Worm (Caenorhabditis elegans) whole organism, young adult: ENCODE measurements around the gene C01G6.9.

ENCODE experiments used
- B0336.3 ChIP-seq: fragments of 200-800 bp; sonication (Bioruptor generic); IDR thresholded peaks from 2 replicates; pipeline ENCODE4 v1.3.6; 2022; ENCODE audit warnings: missing genetic modification characterization, missing compliant biosample characterization
- C17E4.6 ChIP-seq: fragments of 200-800 bp; sonication (Bioruptor generic); IDR thresholded peaks from 2 replicates; pipeline ENCODE4 v1.3.6; 2022; ENCODE audit warnings: missing genetic modification reagents, missing genetic modification characterization, missing compliant biosample characterization
- D2030.7 ChIP-seq: fragments of 200-800 bp; sonication (Bioruptor generic); IDR thresholded peaks from 2 replicates; pipeline ENCODE4 v1.3.6; 2022; ENCODE audit warnings: missing genetic modification reagents, missing genetic modification characterization, missing compliant biosample characterization
- F10E7.11 ChIP-seq: sonication (generic microtip); optimal IDR thresholded peaks from 2 replicates; lab custom pipeline; 2017; ENCODE audit warnings: mild to moderate bottlenecking, missing genetic modification characterization, moderate library complexity, missing compliant biosample characterization
- F22D6.2 ChIP-seq: sonication (generic microtip); optimal IDR thresholded peaks from 2 replicates; lab custom pipeline; 2016; ENCODE audit warnings: mild to moderate bottlenecking, missing genetic modification characterization, missing compliant biosample characterization
- F49E8.2 ChIP-seq: sonication (generic microtip); optimal IDR thresholded peaks from 3 replicates; lab custom pipeline; 2017; ENCODE audit warnings: missing genetic modification characterization, mild to moderate bottlenecking, missing compliant biosample characterization, antibody characterized with exemption, moderate library complexity; ENCODE audit not compliant: insufficient read depth
- F55B11.4 ChIP-seq: sonication (generic microtip); optimal IDR thresholded peaks from 2 replicates; lab custom pipeline; 2016; ENCODE audit warnings: missing compliant biosample characterization, missing genetic modification characterization, borderline replicate concordance; ENCODE audit not compliant: insufficient read depth
- F57A8.1 ChIP-seq: fragments of 200-800 bp; sonication (Bioruptor generic); optimal IDR thresholded peaks from 2 replicates; lab custom pipeline; 2018; ENCODE audit warnings: mild to moderate bottlenecking, missing genetic modification characterization, moderate library complexity, missing compliant biosample characterization
- K11D2.4 ChIP-seq: fragments of 200-800 bp; sonication (Bioruptor generic); IDR thresholded peaks from 2 replicates; pipeline ENCODE4 v1.3.6; 2022; ENCODE audit warnings: missing genetic modification reagents, missing genetic modification characterization, missing compliant biosample characterization
- aptf-3 ChIP-seq: fragments of 200-800 bp; sonication (Bioruptor generic); IDR thresholded peaks from 2 replicates; pipeline ENCODE4 v1.3.6; 2022; ENCODE audit warnings: missing genetic modification characterization, missing compliant biosample characterization
- atf-7 ChIP-seq: sonication (generic microtip); optimal IDR thresholded peaks from 2 replicates; lab custom pipeline; 2017; ENCODE audit warnings: mild to moderate bottlenecking, missing genetic modification characterization, missing compliant biosample characterization
- attf-5 ChIP-seq: fragments of 200-800 bp; sonication (Bioruptor generic); optimal IDR thresholded peaks from 2 replicates; lab custom pipeline; 2018; ENCODE audit warnings: mild to moderate bottlenecking, missing genetic modification characterization, missing compliant biosample characterization
- bed-2 ChIP-seq: fragments of 200-800 bp; sonication (Bioruptor generic); IDR thresholded peaks from 2 replicates; pipeline ENCODE4 v1.3.6; 2022; ENCODE audit warnings: missing genetic modification reagents, missing genetic modification characterization, missing compliant biosample characterization
- ceh-100 ChIP-seq: fragments of 200-800 bp; sonication (Bioruptor generic); IDR thresholded peaks from 2 replicates; pipeline ENCODE4 v1.3.6; 2022; ENCODE audit warnings: missing genetic modification reagents, missing genetic modification characterization, missing compliant biosample characterization
- ceh-27 ChIP-seq: fragments of 200-800 bp; sonication (Bioruptor generic); optimal IDR thresholded peaks from 2 replicates; lab custom pipeline; 2018; ENCODE audit warnings: mild to moderate bottlenecking, missing genetic modification characterization, moderate library complexity, missing compliant biosample characterization
- ceh-40 ChIP-seq: fragments of 200-800 bp; sonication (Bioruptor generic); IDR thresholded peaks from 2 replicates; pipeline ENCODE4 v1.3.6; 2022; ENCODE audit warnings: missing genetic modification characterization, missing compliant biosample characterization
- ceh-79 ChIP-seq: sonication (generic microtip); optimal IDR thresholded peaks from 2 replicates; lab custom pipeline; 2017; ENCODE audit warnings: mild to moderate bottlenecking, missing genetic modification characterization, missing compliant biosample characterization
- ceh-91 ChIP-seq: fragments of 200-800 bp; sonication (Bioruptor generic); IDR thresholded peaks from 2 replicates; pipeline ENCODE4 v1.3.6; 2022; ENCODE audit warnings: missing genetic modification reagents, missing genetic modification characterization, missing compliant biosample characterization
- die-1 ChIP-seq: sonication (generic microtip); optimal IDR thresholded peaks from 2 replicates; lab custom pipeline; 2016; ENCODE audit warnings: missing genotype, mild to moderate bottlenecking, missing genetic modification characterization, missing compliant biosample characterization
- efl-1 ChIP-seq: fragments of 150-350 bp; optimal IDR thresholded peaks from 2 replicates; lab custom pipeline; 2014; ENCODE audit warnings: missing biosample characterization, missing genetic modification reagents, missing genetic modification characterization
- ekl-4 ChIP-seq: fragments of 200-800 bp; sonication (Bioruptor generic); IDR thresholded peaks from 2 replicates; pipeline ENCODE4 v1.3.6; 2022; ENCODE audit warnings: missing genetic modification reagents, missing genetic modification characterization, missing compliant biosample characterization
- fkh-3 ChIP-seq: sonication (generic microtip); optimal IDR thresholded peaks from 2 replicates; lab custom pipeline; 2016; ENCODE audit warnings: mild to moderate bottlenecking, missing genetic modification characterization, missing compliant biosample characterization
- hlh-12 ChIP-seq: sonication (generic microtip); optimal IDR thresholded peaks from 2 replicates; lab custom pipeline; 2016; ENCODE audit warnings: missing genetic modification characterization, missing compliant biosample characterization
- hmg-20 ChIP-seq: fragments of 200-800 bp; sonication (Bioruptor generic); IDR thresholded peaks from 2 replicates; pipeline ENCODE4 v1.3.6; 2022; ENCODE audit warnings: missing genetic modification reagents, missing genetic modification characterization, missing compliant biosample characterization
- hrde-1 ChIP-seq: sonication (generic microtip); optimal IDR thresholded peaks from 2 replicates; lab custom pipeline; 2016; ENCODE audit warnings: missing genetic modification characterization, mild to moderate bottlenecking, missing compliant biosample characterization, moderate library complexity, missing genotype, missing genetic modification reagents, borderline replicate concordance
- lin-54 ChIP-seq: fragments of 200-800 bp; sonication (Bioruptor generic); optimal IDR thresholded peaks from 2 replicates; lab custom pipeline; 2018; ENCODE audit warnings: mild to moderate bottlenecking, missing genetic modification characterization, missing compliant biosample characterization
- lsl-1 ChIP-seq: fragments of 200-800 bp; sonication (Bioruptor generic); optimal IDR thresholded peaks from 2 replicates; lab custom pipeline; 2018; ENCODE audit warnings: mild to moderate bottlenecking, missing genetic modification characterization, moderate library complexity, missing compliant biosample characterization
- lsy-27 ChIP-seq: sonication (generic microtip); optimal IDR thresholded peaks from 2 replicates; lab custom pipeline; 2017; ENCODE audit warnings: missing genetic modification characterization, mild to moderate bottlenecking, missing compliant biosample characterization, antibody characterized with exemption, missing genotype, borderline replicate concordance; ENCODE audit not compliant: insufficient read depth
- madf-10 ChIP-seq: sonication (generic microtip); optimal IDR thresholded peaks from 2 replicates; lab custom pipeline; 2016; ENCODE audit warnings: mild to moderate bottlenecking, missing genetic modification characterization, missing compliant biosample characterization
- madf-8 ChIP-seq: fragments of 200-800 bp; sonication (Bioruptor generic); conservative IDR thresholded peaks from 2 replicates; pipeline ENCODE4 v1.3.6; 2022; ENCODE audit warnings: missing genetic modification reagents, missing genetic modification characterization, missing compliant biosample characterization
- mes-4 ChIP-seq: sonication (generic microtip); optimal IDR thresholded peaks from 2 replicates; lab custom pipeline; 2016; ENCODE audit warnings: missing genotype, missing genetic modification characterization, missing compliant biosample characterization
- mxl-1 ChIP-seq: sonication (generic microtip); optimal IDR thresholded peaks from 2 replicates; lab custom pipeline; 2016; ENCODE audit warnings: missing genetic modification characterization, missing compliant biosample characterization
- nfya-1 ChIP-seq: sonication (generic microtip); optimal IDR thresholded peaks from 2 replicates; lab custom pipeline; 2017; ENCODE audit warnings: antibody characterized with exemption, missing compliant biosample characterization, missing genetic modification characterization, borderline replicate concordance; ENCODE audit not compliant: insufficient read depth
- nhr-120 ChIP-seq: fragments of 200-800 bp; sonication (Bioruptor generic); IDR thresholded peaks from 2 replicates; pipeline ENCODE4 v1.3.6; 2022; ENCODE audit warnings: missing genetic modification characterization, missing compliant biosample characterization
- nhr-179 ChIP-seq: sonication (generic microtip); optimal IDR thresholded peaks from 2 replicates; lab custom pipeline; 2016; ENCODE audit warnings: mild to moderate bottlenecking, missing genetic modification characterization, missing compliant biosample characterization
- rpc-1 ChIP-seq, 2 experiments: fragments of 150-350 bp in 1 of 2; sonication (generic microtip) in 1 of 2; optimal IDR thresholded peaks; 2 replicates each; lab custom pipeline; 2014 to 2018; ENCODE audit warnings: missing biosample characterization in 1 of 2, missing genetic modification characterization in 1 of 2, missing genetic modification reagents in 1 of 2, missing genotype in 1 of 2
- sea-2 ChIP-seq: fragments of 200-800 bp; sonication (Bioruptor generic); IDR thresholded peaks from 2 replicates; pipeline ENCODE4 v1.3.6; 2022; ENCODE audit warnings: missing genetic modification characterization, missing compliant biosample characterization
- snpc-1.3 ChIP-seq: sonication (generic microtip); optimal IDR thresholded peaks from 2 replicates; lab custom pipeline; 2017; ENCODE audit warnings: missing genetic modification characterization, mild to moderate bottlenecking, missing compliant biosample characterization, antibody characterized with exemption, moderate library complexity, missing genotype, missing genetic modification reagents; ENCODE audit not compliant: insufficient read depth
- unc-130 ChIP-seq: sonication (generic microtip); optimal IDR thresholded peaks from 2 replicates; lab custom pipeline; 2016; ENCODE audit warnings: missing genetic modification reagents, missing genetic modification characterization, missing compliant biosample characterization
- zim-3 ChIP-seq: sonication (generic microtip); optimal IDR thresholded peaks from 2 replicates; lab custom pipeline; 2017; ENCODE audit warnings: mild to moderate bottlenecking, missing genetic modification characterization, moderate library complexity, missing compliant biosample characterization
- ztf-26 ChIP-seq: sonication (generic microtip); optimal IDR thresholded peaks from 2 replicates; lab custom pipeline; 2017; ENCODE audit warnings: missing genetic modification characterization, missing compliant biosample characterization

Gene C01G6.9

DNA sequence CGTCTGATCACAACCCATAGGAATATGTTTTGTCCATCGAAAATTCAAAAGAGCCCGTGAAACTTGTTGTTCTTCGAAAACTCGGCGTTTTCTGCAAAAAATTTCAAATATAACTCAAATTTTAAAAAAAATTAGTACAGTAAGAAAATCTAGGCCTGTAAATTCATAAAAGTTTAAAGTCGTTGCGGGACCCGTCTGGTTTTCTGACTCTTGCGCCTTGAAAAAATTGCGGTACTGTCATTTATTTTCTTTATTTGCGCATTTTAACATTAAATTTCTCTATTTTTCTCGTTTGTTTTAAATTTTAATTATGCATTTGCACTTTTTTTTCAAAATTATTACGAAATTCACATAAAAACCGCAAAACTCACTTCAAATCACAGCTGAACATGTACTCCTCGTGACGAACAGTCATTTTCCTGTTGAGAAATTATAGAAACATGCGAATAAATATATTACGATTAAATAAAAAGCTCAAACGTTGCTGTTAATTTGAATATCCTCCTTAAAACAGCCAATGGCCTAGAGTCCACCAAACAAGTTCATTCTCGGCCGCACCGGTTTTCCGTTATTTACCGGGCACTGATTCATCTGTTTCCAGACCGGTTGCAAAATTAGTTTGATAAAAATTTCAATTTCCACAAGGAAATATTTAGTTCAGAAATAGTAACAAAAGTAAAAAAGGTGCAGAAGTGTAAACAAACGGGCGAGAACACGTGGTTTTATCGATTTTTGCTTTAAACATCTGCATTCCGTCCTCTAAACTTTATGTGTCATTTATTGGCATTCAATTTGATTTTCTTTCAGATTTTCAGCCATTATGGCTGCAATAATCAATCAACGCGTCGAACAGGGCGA lies 23.7 kb upstream of the C01G6.9 start, which contains the start of the genes csa-1 and wdfy-2 (continued):
- TF ChIP-seq ceh-91 (GFP tag; lab: Robert Waterston, UW), result no peak
- TF ChIP-seq fkh-3 (tag; lab: Kevin White, UChicago), result no peak
- no peak for TF ChIP-seq mxl-1 (tag; lab: Kevin White, UChicago)
- TF ChIP-seq bed-2 (GFP tag; lab: Robert Waterston, UW), result no peak
- peak; percentile 79 for TF ChIP-seq lsl-1 (GFP tag; lab: Kevin White, UChicago)
- TF ChIP-seq F55B11.4 (tag; lab: Kevin White, UChicago), result no peak
- TF ChIP-seq rpc-1 (optimal IDR thresholded peaks at IDR 0.05; lab: Kevin White, UChicago), result no peak
- TF ChIP-seq rpc-1 (tag; optimal IDR thresholded peaks at IDR 0.05; lab: Kevin White, UChicago), result no peak
- no peak for TF ChIP-seq ztf-26
- TF ChIP-seq hlh-12 (tag; lab: Kevin White, UChicago), result no peak
- no peak for TF ChIP-seq ceh-100
- no peak for TF ChIP-seq hmg-20 (GFP tag; lab: Robert Waterston, UW)
- peak; percentile 85 for TF ChIP-seq madf-8
- TF ChIP-seq F57A8.1 (GFP tag; lab: Kevin White, UChicago), result no peak
- no peak for TF ChIP-seq ekl-4 (GFP tag; lab: Robert Waterston, UW)
- TF ChIP-seq attf-5 (GFP tag; lab: Kevin White, UChicago), result no peak
- TF ChIP-seq unc-130 (GFP tag; lab: Kevin White, UChicago), result no peak
- no peak for TF ChIP-seq F49E8.2 (tag; lab: Kevin White, UChicago)
- TF ChIP-seq nhr-120 (GFP tag; lab: Robert Waterston, UW), result no peak
- no peak for TF ChIP-seq hrde-1 (tag; lab: Kevin White, UChicago)
- 0 out of 2 replicates have a peak, but pooled peaks have one; percentile 31 for TF ChIP-seq D2030.7 (GFP tag; lab: Robert Waterston, UW)
- no peak for TF ChIP-seq aptf-3 (GFP tag; lab: Robert Waterston, UW)
- TF ChIP-seq mes-4 (tag; lab: Kevin White, UChicago), result no peak
- TF ChIP-seq zim-3 (tag; lab: Kevin White, UChicago), result no peak
- no peak for TF ChIP-seq atf-7 (tag; lab: Kevin White, UChicago)
- TF ChIP-seq F10E7.11 (tag; lab: Kevin White, UChicago), result no peak
- no peak for TF ChIP-seq K11D2.4

DNA sequence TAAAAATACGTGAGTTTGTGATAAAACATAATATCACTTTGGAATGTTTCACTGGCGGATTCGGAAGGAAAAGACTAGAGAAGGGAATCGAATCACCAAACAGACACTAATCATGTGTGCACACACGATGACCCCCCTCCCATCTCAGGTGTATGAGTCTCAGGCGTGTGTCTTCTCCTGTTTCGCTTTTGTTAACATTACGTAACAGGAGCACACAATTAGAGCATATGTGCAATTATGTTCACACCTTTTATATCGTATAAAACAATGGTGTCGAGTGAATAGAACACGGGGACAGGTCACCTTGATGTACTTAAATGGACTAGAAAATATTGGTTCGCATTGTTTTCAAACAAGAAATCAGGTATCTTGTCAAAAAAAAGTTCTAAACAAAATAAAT lies 21.2 kb upstream of the C01G6.9 start:
- no peak for TF ChIP-seq die-1
- no peak for TF ChIP-seq C17E4.6 (GFP tag; lab: Robert Waterston, UW)
- no peak for TF ChIP-seq nfya-1 (tag; lab: Kevin White, UChicago)
- no peak for TF ChIP-seq sea-2 (GFP tag; lab: Robert Waterston, UW)
- no peak for TF ChIP-seq ceh-91 (GFP tag; lab: Robert Waterston, UW)
- no peak for TF ChIP-seq F22D6.2 (tag; lab: Kevin White, UChicago)
- no peak for TF ChIP-seq efl-1
- TF ChIP-seq lsy-27 (tag; lab: Kevin White, UChicago), result no peak
- no peak for TF ChIP-seq ceh-79
- TF ChIP-seq madf-10 (tag; lab: Kevin White, UChicago), result no peak
- no peak for TF ChIP-seq snpc-1.3
- TF ChIP-seq B0336.3 (GFP tag; lab: Robert Waterston, UW), result no peak
- TF ChIP-seq nhr-179, result no peak
- TF ChIP-seq ceh-27 (GFP tag; lab: Kevin White, UChicago), result no peak
- no peak for TF ChIP-seq ceh-40 (GFP tag; lab: Robert Waterston, UW)
- TF ChIP-seq lin-54 (GFP tag; lab: Kevin White, UChicago), result no peak
